Worm (Caenorhabditis elegans) whole organism, midembryonic: Measurements from ENCODE around the gene lgc-15.

ENCODE experiments used
- T22C8.4 ChIP-seq: fragments of 200-800 bp; sonication (Bioruptor generic); IDR thresholded peaks from 2 replicates; pipeline ENCODE4 v1.3.6; 2022; ENCODE audit warnings: missing genetic modification characterization, missing compliant biosample characterization
- cog-1 ChIP-seq: sonication (generic microtip); optimal IDR thresholded peaks from 2 replicates; lab custom pipeline; 2016; ENCODE audit warnings: missing genetic modification characterization, missing compliant biosample characterization
- flt-1 ChIP-seq: fragments of 200-800 bp; sonication (Bioruptor generic); IDR thresholded peaks from 2 replicates; pipeline ENCODE4 v1.3.6; 2022; ENCODE audit warnings: missing genetic modification characterization, missing compliant biosample characterization
- klf-2 ChIP-seq: fragments of 200-800 bp; sonication (Bioruptor generic); conservative IDR thresholded peaks from 2 replicates; pipeline ENCODE4 v1.3.6; 2022; ENCODE audit warnings: missing genetic modification reagents, missing genetic modification characterization, missing compliant biosample characterization
- tab-1 ChIP-seq: fragments of 200-800 bp; sonication (Bioruptor generic); IDR thresholded peaks from 2 replicates; pipeline ENCODE4 v1.3.6; 2022; ENCODE audit warnings: missing genetic modification characterization, missing compliant biosample characterization
- ztf-23 ChIP-seq: fragments of 200-800 bp; sonication (Bioruptor generic); IDR thresholded peaks from 2 replicates; pipeline ENCODE4 v1.3.6; 2022; ENCODE audit warnings: missing genetic modification reagents, missing genetic modification characterization, missing compliant biosample characterization
- ztf-29 ChIP-seq: fragments of 200-800 bp; sonication (Bioruptor generic); IDR thresholded peaks from 2 replicates; pipeline ENCODE4 v1.3.6; 2022; ENCODE audit warnings: missing genetic modification reagents, missing genetic modification characterization, missing compliant biosample characterization

DNA sequence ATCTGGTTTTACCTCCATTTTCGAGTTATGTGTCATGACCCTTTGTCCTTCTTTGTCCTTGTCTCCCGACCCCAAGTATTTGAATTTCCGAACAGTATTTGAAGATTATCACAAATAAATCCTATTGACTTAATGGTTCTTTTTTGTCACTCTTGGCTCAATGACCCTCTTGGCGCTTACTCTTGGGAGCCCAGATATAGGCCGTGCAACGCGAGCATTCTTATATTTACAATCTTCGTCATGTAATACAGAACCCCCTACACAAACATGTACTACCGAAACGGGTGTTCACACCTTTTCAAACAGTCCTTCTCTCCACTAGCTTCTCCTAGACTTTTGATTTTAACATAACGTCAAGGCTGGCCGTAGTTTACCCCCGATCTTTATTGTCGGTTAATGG, 29.6 kb downstream of the lgc-15 start, which contains the start of gene M153.5:
- TF ChIP-seq tab-1 (GFP tag; lab: Robert Waterston, UW) (no peak), ztf-23 (no peak), klf-2 (GFP tag; lab: Robert Waterston, UW) (no peak), flt-1 (GFP tag; lab: Robert Waterston, UW) (no peak), cog-1 (tag; lab: Kevin White, UChicago) (no peak), T22C8.4 (no peak), ztf-29 (no peak)
